Worm (Caenorhabditis elegans) whole organism, L3 larva: ENCODE data around the gene H05C05.4.

ENCODE experiments used
- R02D3.7 ChIP-seq: fragments of 150-350 bp; optimal IDR thresholded peaks from 2 replicates; lab custom pipeline; 2014; ENCODE audit warnings: missing biosample characterization, missing genetic modification characterization
- ama-1 ChIP-seq: fragments of 150-350 bp; optimal IDR thresholded peaks from 2 replicates; lab custom pipeline; 2018
- ceh-16 ChIP-seq: sonication (generic microtip); optimal IDR thresholded peaks from 2 replicates; lab custom pipeline; 2017; ENCODE audit warnings: missing biosample characterization, missing genetic modification characterization
- ceh-28 ChIP-seq: fragments of 150-350 bp; optimal IDR thresholded peaks from 2 replicates; lab custom pipeline; 2014; ENCODE audit warnings: missing biosample characterization, missing genetic modification reagents, missing genetic modification characterization
- ceh-82 ChIP-seq: fragments of 150-350 bp; optimal IDR thresholded peaks from 2 replicates; lab custom pipeline; 2014; ENCODE audit warnings: missing biosample characterization, missing genetic modification characterization
- ceh-9 ChIP-seq: sonication (generic microtip); optimal IDR thresholded peaks from 2 replicates; lab custom pipeline; 2018; ENCODE audit warnings: missing biosample characterization, missing genetic modification characterization
- egl-27 ChIP-seq: sonication (generic microtip); optimal IDR thresholded peaks from 4 replicates; lab custom pipeline; 2017; ENCODE audit warnings: missing biosample characterization, missing genetic modification reagents, missing genetic modification characterization
- egl-5 ChIP-seq: fragments of 150-350 bp; optimal IDR thresholded peaks from 2 replicates; lab custom pipeline; 2017; ENCODE audit warnings: missing biosample characterization, missing genetic modification reagents, missing genetic modification characterization, inconsistent platforms
- elt-1 ChIP-seq: fragments of 150-350 bp; optimal IDR thresholded peaks from 2 replicates; lab custom pipeline; 2014; ENCODE audit warnings: missing biosample characterization, missing genetic modification characterization
- elt-2 ChIP-seq: sonication (generic microtip); optimal IDR thresholded peaks from 2 replicates; lab custom pipeline; 2016; ENCODE audit warnings: missing genetic modification reagents, mild to moderate bottlenecking, missing genetic modification characterization, missing compliant biosample characterization
- elt-3 ChIP-seq, 3 experiments: fragments of 150-350 bp in 1 of 3; sonication (generic microtip) in 2 of 3; optimal IDR thresholded peaks; 2 replicates in 2 of 3; 4 replicates in 1 of 3; lab custom pipeline; 2014 to 2017; ENCODE audit warnings: missing biosample characterization in 3 of 3, missing genetic modification characterization in 3 of 3
- fkh-10 ChIP-seq: sonication (generic microtip); optimal IDR thresholded peaks from 2 replicates; lab custom pipeline; 2017; ENCODE audit warnings: missing biosample characterization, missing genetic modification reagents, missing genetic modification characterization
- fkh-2 ChIP-seq: fragments of 150-350 bp; optimal IDR thresholded peaks from 2 replicates; lab custom pipeline; 2014; ENCODE audit warnings: missing biosample characterization, missing genetic modification reagents, missing genetic modification characterization
- fos-1 ChIP-seq: fragments of 150-350 bp; optimal IDR thresholded peaks from 2 replicates; lab custom pipeline; 2014; ENCODE audit warnings: missing biosample characterization, missing genetic modification characterization
- hmg-11 ChIP-seq: sonication (generic microtip); optimal IDR thresholded peaks from 2 replicates; lab custom pipeline; 2016; ENCODE audit warnings: missing genetic modification characterization, missing compliant biosample characterization
- jun-1 ChIP-seq: fragments of 150-350 bp; optimal IDR thresholded peaks from 2 replicates; lab custom pipeline; 2014; ENCODE audit warnings: missing biosample characterization, missing genetic modification reagents, missing genetic modification characterization
- lin-39 ChIP-seq: fragments of 150-350 bp; optimal IDR thresholded peaks from 2 replicates; lab custom pipeline; 2018; ENCODE audit warnings: missing biosample characterization, missing genetic modification reagents, missing genetic modification characterization
- lsy-12 ChIP-seq: sonication (generic microtip); optimal IDR thresholded peaks from 2 replicates; lab custom pipeline; 2016; ENCODE audit warnings: mild to moderate bottlenecking, missing genetic modification characterization, missing compliant biosample characterization
- mdl-1 ChIP-seq: fragments of 150-350 bp; optimal IDR thresholded peaks from 2 replicates; lab custom pipeline; 2014; ENCODE audit warnings: missing biosample characterization, missing genetic modification characterization
- mml-1 ChIP-seq: fragments of 150-350 bp; sonication (generic microtip); optimal IDR thresholded peaks from 3 replicates; lab custom pipeline; 2014; ENCODE audit warnings: missing biosample characterization, missing genetic modification characterization
- nfya-1 ChIP-seq: sonication (generic microtip); optimal IDR thresholded peaks from 2 replicates; lab custom pipeline; 2017; ENCODE audit warnings: missing genetic modification characterization, mild to moderate bottlenecking, missing compliant biosample characterization, antibody characterized with exemption, moderate library complexity; ENCODE audit not compliant: insufficient read depth
- nhr-23 ChIP-seq: fragments of 150-350 bp; optimal IDR thresholded peaks from 2 replicates; lab custom pipeline; 2014; ENCODE audit warnings: missing biosample characterization, missing genetic modification reagents, missing genetic modification characterization
- nhr-237 ChIP-seq: fragments of 150-350 bp; optimal IDR thresholded peaks from 2 replicates; lab custom pipeline; 2014; ENCODE audit warnings: missing biosample characterization, missing genetic modification characterization
- nhr-25 ChIP-seq: sonication (generic microtip); optimal IDR thresholded peaks from 2 replicates; lab custom pipeline; 2017; ENCODE audit warnings: missing biosample characterization, missing genetic modification characterization
- nhr-28 ChIP-seq: fragments of 150-350 bp; optimal IDR thresholded peaks from 2 replicates; lab custom pipeline; 2014; ENCODE audit warnings: missing biosample characterization, missing genetic modification characterization
- nhr-67 ChIP-seq: fragments of 150-350 bp; optimal IDR thresholded peaks from 2 replicates; lab custom pipeline; 2014; ENCODE audit warnings: missing biosample characterization, missing genetic modification characterization
- nhr-76 ChIP-seq: fragments of 150-350 bp; sonication (generic microtip); optimal IDR thresholded peaks from 5 replicates; lab custom pipeline; 2014; ENCODE audit warnings: missing biosample characterization, missing genetic modification characterization
- nhr-77 ChIP-seq: fragments of 150-350 bp; optimal IDR thresholded peaks from 2 replicates; lab custom pipeline; 2014; ENCODE audit warnings: missing biosample characterization, missing genetic modification characterization
- pha-4 ChIP-seq: fragments of 150-350 bp; optimal IDR thresholded peaks from 2 replicates; lab custom pipeline; 2014; ENCODE audit warnings: missing biosample characterization, missing genetic modification reagents, missing genetic modification characterization
- pqm-1 ChIP-seq: fragments of 150-350 bp; optimal IDR thresholded peaks from 2 replicates; lab custom pipeline; 2017; ENCODE audit warnings: missing biosample characterization, missing genetic modification characterization, inconsistent platforms
- sea-2 ChIP-seq: fragments of 150-350 bp; sonication (generic microtip); optimal IDR thresholded peaks from 4 replicates; lab custom pipeline; 2014; ENCODE audit warnings: missing biosample characterization, missing genetic modification reagents, missing genetic modification characterization
- skn-1 ChIP-seq: fragments of 150-350 bp; optimal IDR thresholded peaks from 2 replicates; lab custom pipeline; 2014; ENCODE audit warnings: missing biosample characterization, missing genetic modification characterization
- snpc-4 ChIP-seq: fragments of 150-350 bp; optimal IDR thresholded peaks from 2 replicates; lab custom pipeline; 2014; ENCODE audit warnings: missing biosample characterization, missing genetic modification characterization
- tbx-2 ChIP-seq: sonication (generic microtip); optimal IDR thresholded peaks from 2 replicates; lab custom pipeline; 2016; ENCODE audit warnings: mild to moderate bottlenecking, missing genetic modification characterization, missing compliant biosample characterization
- unc-39 ChIP-seq: sonication (generic microtip); optimal IDR thresholded peaks from 4 replicates; lab custom pipeline; 2017; ENCODE audit warnings: missing biosample characterization, missing genetic modification characterization
- unc-62 ChIP-seq: fragments of 150-350 bp; sonication (generic microtip); optimal IDR thresholded peaks from 4 replicates; lab custom pipeline; 2014; ENCODE audit warnings: missing biosample characterization, missing genetic modification reagents, missing genetic modification characterization
- zag-1 ChIP-seq: fragments of 150-350 bp; optimal IDR thresholded peaks from 2 replicates; lab custom pipeline; 2014; ENCODE audit warnings: missing biosample characterization, missing genetic modification characterization
- ztf-11 ChIP-seq: fragments of 150-350 bp; optimal IDR thresholded peaks from 2 replicates; lab custom pipeline; 2014; ENCODE audit warnings: missing biosample characterization, missing genetic modification characterization
- ztf-4 ChIP-seq: fragments of 150-350 bp; optimal IDR thresholded peaks from 2 replicates; lab custom pipeline; 2014; ENCODE audit warnings: missing biosample characterization, missing genetic modification characterization

Gene H05C05.4

DNA sequence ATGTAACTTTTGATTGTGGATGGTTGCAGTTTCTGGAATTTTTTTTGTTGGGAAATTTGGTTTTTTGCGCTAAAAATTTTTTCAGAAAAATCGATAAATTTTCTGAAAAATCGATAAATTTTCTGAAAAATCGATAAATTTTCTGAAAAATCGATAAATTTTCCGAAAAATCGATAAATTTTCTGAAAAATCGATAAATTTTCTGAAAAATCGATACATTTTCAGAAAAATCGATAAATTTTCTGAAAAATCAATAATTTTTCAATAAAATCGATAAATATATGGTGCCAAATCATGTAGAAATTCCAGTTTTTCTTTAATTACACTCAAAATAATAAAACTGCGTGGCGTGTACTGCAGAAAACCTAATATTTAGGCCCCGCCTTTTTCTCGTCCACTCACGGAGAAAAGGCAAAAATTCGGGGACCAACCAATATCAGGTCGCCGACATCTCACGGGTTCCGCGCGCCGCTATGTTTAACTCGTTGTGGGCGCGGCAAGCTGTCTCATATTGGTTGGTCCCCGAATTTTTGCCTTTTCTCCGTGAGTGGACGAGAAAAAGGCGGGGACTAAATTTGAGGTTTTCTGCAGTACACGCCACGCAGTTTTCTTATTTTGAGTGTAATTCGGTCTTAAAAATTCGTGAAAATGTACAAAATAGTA lies 17.0 kb upstream of the H05C05.4 start:
- TF ChIP-seq ceh-28 (tag; lab: Kevin White, UChicago): peak; percentile 96

DNA sequence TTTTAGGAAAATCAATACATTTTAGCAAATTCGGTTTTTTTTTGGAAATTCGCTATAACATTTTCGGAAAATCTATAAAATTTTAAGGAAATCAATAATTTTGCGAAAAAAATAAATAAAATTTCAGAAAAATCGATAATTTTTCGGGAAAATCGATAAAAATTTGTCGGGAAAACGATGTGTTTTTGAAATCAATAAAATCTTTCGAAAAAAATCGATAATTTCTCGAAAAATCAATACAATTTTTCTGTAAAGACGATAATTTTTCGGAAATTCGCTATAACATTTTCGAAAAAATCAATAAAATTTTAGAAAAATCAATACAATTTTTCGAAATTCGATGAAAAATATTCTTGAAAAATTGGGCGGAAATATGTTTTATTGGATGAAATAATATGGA lies 15.8 kb upstream of the H05C05.4 start:
- TF ChIP-seq mml-1 (tag; lab: Kevin White, UChicago): no peak
- no peak for TF ChIP-seq fkh-10 (GFP tag; lab: Kevin White, UChicago)
- no peak for TF ChIP-seq mdl-1 (tag; lab: Kevin White, UChicago)
- TF ChIP-seq ceh-28 (tag; lab: Kevin White, UChicago): peak; percentile 87
- TF ChIP-seq lsy-12: no peak
- TF ChIP-seq skn-1 (tag; lab: Kevin White, UChicago): no peak
- no peak for TF ChIP-seq tbx-2
- no peak for TF ChIP-seq egl-5 (tag; lab: Kevin White, UChicago)

DNA sequence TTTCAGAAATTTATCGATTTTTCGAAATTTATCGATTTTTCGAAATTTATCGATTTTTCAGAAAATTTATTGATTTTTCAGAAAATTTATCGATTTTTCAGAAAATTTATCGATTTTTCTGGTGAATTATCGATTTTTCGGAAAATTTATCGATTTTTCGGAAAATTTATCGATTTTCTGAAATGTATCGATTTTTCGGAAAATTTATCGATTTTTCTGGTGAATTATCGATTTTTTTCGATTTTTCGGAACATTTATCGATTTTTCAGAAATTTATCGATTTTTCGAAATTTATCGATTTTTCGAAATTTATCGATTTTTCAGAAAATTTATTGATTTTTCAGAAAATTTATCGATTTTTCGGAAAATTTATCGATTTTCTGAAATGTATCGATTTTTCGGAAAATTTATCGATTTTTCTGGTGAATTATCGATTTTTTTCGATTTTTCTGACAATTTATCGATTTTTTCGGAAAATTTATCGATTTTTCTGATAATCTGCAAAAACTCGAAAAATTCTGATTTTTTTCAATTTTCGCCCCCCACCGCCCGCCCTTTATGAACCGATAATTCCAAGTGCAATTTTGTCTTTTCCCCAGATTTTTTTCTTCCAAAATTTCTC lies 14.8 kb upstream of the H05C05.4 start:
- TF ChIP-seq ceh-28 (tag; lab: Kevin White, UChicago): peak; percentile 100

DNA sequence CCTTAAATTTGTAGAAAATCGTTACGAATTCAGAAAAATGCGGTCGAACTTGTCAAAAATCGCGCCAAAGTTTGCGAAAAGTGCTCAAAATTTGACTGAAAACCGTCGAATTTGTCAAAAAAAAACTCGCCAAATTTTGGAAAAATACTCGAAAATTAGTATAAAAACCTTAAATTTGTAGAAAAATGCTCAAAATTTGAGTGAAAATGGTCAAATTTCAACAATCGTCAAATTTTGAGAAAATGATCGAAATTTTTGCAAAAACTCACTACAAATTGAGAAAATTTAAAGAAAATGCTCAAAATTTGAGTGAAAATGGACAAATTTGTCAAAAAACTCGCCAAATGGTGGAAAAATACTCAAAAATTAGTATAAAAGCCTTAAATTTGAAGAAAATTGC lies 6.4 kb upstream of the H05C05.4 start:
- no peak for TF ChIP-seq sea-2 (GFP tag; lab: Kevin White, UChicago)
- no peak for TF ChIP-seq nhr-237 (tag; lab: Kevin White, UChicago)
- TF ChIP-seq hmg-11: no peak
- no peak for TF ChIP-seq ama-1 (lab: Kevin White, UChicago)
- no peak for TF ChIP-seq ceh-9 (tag; lab: Kevin White, UChicago)
- TF ChIP-seq unc-39 (tag; lab: Kevin White, UChicago): no peak
- no peak for TF ChIP-seq lin-39
- no peak for TF ChIP-seq zag-1 (tag; lab: Kevin White, UChicago)
- no peak for TF ChIP-seq pqm-1 (tag; lab: Kevin White, UChicago)
- no peak for TF ChIP-seq jun-1 (tag; lab: Kevin White, UChicago)
- TF ChIP-seq ceh-16 (tag; lab: Kevin White, UChicago): no peak
- TF ChIP-seq nhr-67 (tag; lab: Kevin White, UChicago): no peak
- no peak for TF ChIP-seq skn-1 (tag; lab: Kevin White, UChicago)
- TF ChIP-seq R02D3.7 (tag; lab: Kevin White, UChicago): no peak
- TF ChIP-seq ztf-11 (tag; lab: Kevin White, UChicago): no peak
- no peak for TF ChIP-seq unc-62
- TF ChIP-seq ztf-4 (tag; lab: Kevin White, UChicago): no peak
- no peak for TF ChIP-seq mml-1 (tag; lab: Kevin White, UChicago)
- no peak for TF ChIP-seq elt-2
- no peak for TF ChIP-seq lsy-12

DNA sequence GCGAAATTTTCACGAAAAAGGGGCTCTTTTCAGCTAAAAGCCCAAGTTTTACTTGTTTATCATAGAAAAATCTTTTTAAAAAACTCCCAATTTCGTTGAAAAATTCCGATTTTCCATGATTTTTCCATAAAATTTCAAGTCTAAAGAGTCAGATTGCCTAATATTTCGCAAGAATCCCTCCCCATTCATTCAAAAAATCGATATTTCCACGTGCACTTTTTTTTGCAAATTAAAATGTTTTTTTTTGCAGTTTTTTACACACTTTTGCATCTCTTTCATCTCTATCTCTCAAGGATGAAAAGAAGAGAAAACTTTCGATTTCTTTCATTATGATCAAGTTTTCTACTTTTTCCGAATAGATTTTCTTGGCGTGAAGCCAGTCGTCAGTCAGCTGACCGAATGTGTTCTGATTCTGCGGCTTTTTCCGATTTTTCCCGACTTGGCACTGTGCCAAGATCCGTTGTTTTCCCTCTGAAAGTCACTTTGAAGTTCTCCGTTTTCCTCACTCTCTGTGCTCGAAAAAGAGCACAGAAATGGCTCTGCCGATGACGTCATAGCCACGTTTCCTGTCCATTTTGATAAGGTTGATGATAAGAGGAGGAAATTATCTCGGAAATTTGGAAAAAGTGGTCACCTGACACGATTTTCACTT lies 2.4 kb upstream of the H05C05.4 start:
- no peak for TF ChIP-seq ceh-9 (tag; lab: Kevin White, UChicago)
- no peak for TF ChIP-seq unc-62
- TF ChIP-seq R02D3.7 (tag; lab: Kevin White, UChicago): no peak
- TF ChIP-seq mml-1 (tag; lab: Kevin White, UChicago): no peak
- no peak for TF ChIP-seq ceh-82
- no peak for TF ChIP-seq egl-27 (tag; lab: Kevin White, UChicago)
- peak; percentile 90 for TF ChIP-seq elt-2
- TF ChIP-seq nhr-23 (tag; lab: Kevin White, UChicago): peak; percentile 66
- no peak for TF ChIP-seq hmg-11
- no peak for TF ChIP-seq ztf-4 (tag; lab: Kevin White, UChicago)
- no peak for TF ChIP-seq skn-1 (tag; lab: Kevin White, UChicago)
- no peak for TF ChIP-seq unc-39 (tag; lab: Kevin White, UChicago)
- TF ChIP-seq elt-1 (tag; lab: Kevin White, UChicago): no peak
- no peak for TF ChIP-seq nhr-76 (tag; lab: Kevin White, UChicago)
- TF ChIP-seq nhr-77 (tag; lab: Kevin White, UChicago): no peak
- no peak for TF ChIP-seq snpc-4
- no peak for TF ChIP-seq ama-1 (lab: Kevin White, UChicago)
- peak; percentile 47 for TF ChIP-seq ceh-28 (tag; lab: Kevin White, UChicago)
- no peak for TF ChIP-seq ceh-16 (tag; lab: Kevin White, UChicago)
- no peak for TF ChIP-seq pha-4 (tag; lab: Kevin White, UChicago)
- TF ChIP-seq fkh-10 (GFP tag; lab: Kevin White, UChicago): no peak
- no peak for TF ChIP-seq fkh-2 (tag; lab: Kevin White, UChicago)
- peak; percentile 83 for TF ChIP-seq pqm-1 (tag; lab: Kevin White, UChicago)
- TF ChIP-seq fos-1 (tag; lab: Kevin White, UChicago): no peak
- TF ChIP-seq egl-5 (tag; lab: Kevin White, UChicago): no peak
- peak; percentile 4 for TF ChIP-seq jun-1 (tag; lab: Kevin White, UChicago)
- no peak for TF ChIP-seq lin-39
- peak; percentile 57 for TF ChIP-seq nhr-25
- no peak for TF ChIP-seq zag-1 (tag; lab: Kevin White, UChicago)
- no peak for TF ChIP-seq ztf-11 (tag; lab: Kevin White, UChicago)
- TF ChIP-seq elt-3 (tag; optimal IDR thresholded peaks at IDR 0.05; lab: Kevin White, UChicago): no peak
- TF ChIP-seq nhr-28 (tag; lab: Kevin White, UChicago): no peak
- TF ChIP-seq nfya-1: peak; percentile 10
- TF ChIP-seq mdl-1 (tag; lab: Kevin White, UChicago): no peak
- no peak for TF ChIP-seq tbx-2
- TF ChIP-seq nhr-237 (tag; lab: Kevin White, UChicago): no peak
